Fruit fly (Drosophila melanogaster) whole organism, embryonic: ENCODE data around the gene CG12024.

Source experiments
- Atf3 ChIP-seq: fragments of 200-800 bp; sonication (Bioruptor generic); optimal IDR thresholded peaks from 3 replicates; lab custom pipeline; 2016; ENCODE audit warnings: missing biosample characterization, missing genetic modification characterization
- Atf6 ChIP-seq: fragments of 200-800 bp; sonication (Bioruptor generic); IDR thresholded peaks from 2 replicates; pipeline ENCODE4 v1.3.6; 2022; ENCODE audit warnings: missing biosample characterization, missing genetic modification characterization
- CG10431 ChIP-seq: fragments of 200-800 bp; sonication (Bioruptor generic); optimal IDR thresholded peaks from 3 replicates; lab custom pipeline; 2018; ENCODE audit warnings: missing biosample characterization, mild to moderate bottlenecking, missing genetic modification characterization
- CG11085 ChIP-seq: fragments of 200-800 bp; sonication (Bioruptor generic); IDR thresholded peaks from 2 replicates; pipeline ENCODE4 v1.3.6; 2022; ENCODE audit warnings: missing biosample characterization, missing genetic modification characterization
- CG1233 ChIP-seq: fragments of 200-800 bp; sonication (Bioruptor generic); optimal IDR thresholded peaks from 4 replicates; lab custom pipeline; 2018; ENCODE audit warnings: missing biosample characterization, mild to moderate bottlenecking, missing genetic modification characterization
- CG13894 ChIP-seq: fragments of 200-800 bp; sonication (Bioruptor generic); optimal IDR thresholded peaks from 3 replicates; lab custom pipeline; 2018; ENCODE audit warnings: missing biosample characterization, mild to moderate bottlenecking, missing genetic modification characterization, moderate library complexity
- CG14860 ChIP-seq: fragments of 200-800 bp; sonication (Bioruptor generic); IDR thresholded peaks from 3 replicates; pipeline ENCODE4 v1.3.6; 2022; ENCODE audit warnings: missing biosample characterization, missing genetic modification characterization; ENCODE audit not compliant: partially characterized antibody
- CG16813 ChIP-seq: fragments of 200-800 bp; sonication (Bioruptor generic); IDR thresholded peaks from 3 replicates; pipeline ENCODE4 v1.3.6; 2022; ENCODE audit warnings: missing biosample characterization, missing genetic modification characterization; ENCODE audit not compliant: partially characterized antibody
- CG1792 ChIP-seq: fragments of 200-800 bp; sonication (Bioruptor generic); optimal IDR thresholded peaks from 2 replicates; lab custom pipeline; 2016; ENCODE audit warnings: missing biosample characterization, missing genetic modification characterization
- CG2678 ChIP-seq: fragments of 200-800 bp; sonication (Bioruptor generic); optimal IDR thresholded peaks from 3 replicates; lab custom pipeline; 2019; ENCODE audit warnings: missing biosample characterization, mild to moderate bottlenecking, missing genetic modification characterization, moderate library complexity
- CG2875 ChIP-seq: fragments of 200-800 bp; sonication (Bioruptor generic); optimal IDR thresholded peaks from 2 replicates; lab custom pipeline; 2017; ENCODE audit warnings: missing biosample characterization, mild to moderate bottlenecking, missing genetic modification characterization, missing genetic modification reagents
- CG30403 ChIP-seq: fragments of 200-800 bp; sonication (Bioruptor generic); optimal IDR thresholded peaks from 3 replicates; lab custom pipeline; 2016; ENCODE audit warnings: missing biosample characterization, missing genetic modification characterization
- CG31365 ChIP-seq: fragments of 200-800 bp; sonication (Bioruptor generic); optimal IDR thresholded peaks from 2 replicates; lab custom pipeline; 2018; ENCODE audit warnings: missing biosample characterization, mild to moderate bottlenecking, missing genetic modification characterization
- CG3163 ChIP-seq: fragments of 200-800 bp; sonication (Bioruptor generic); optimal IDR thresholded peaks from 3 replicates; lab custom pipeline; 2016; ENCODE audit warnings: missing biosample characterization, missing genetic modification characterization
- CG3407 ChIP-seq: fragments of 200-800 bp; sonication (Bioruptor generic); optimal IDR thresholded peaks from 2 replicates; lab custom pipeline; 2018; ENCODE audit warnings: missing biosample characterization, mild to moderate bottlenecking, missing genetic modification characterization
- CG34224 ChIP-seq: fragments of 200-800 bp; sonication (Bioruptor generic); IDR thresholded peaks from 3 replicates; pipeline ENCODE4 v1.3.6; 2022; ENCODE audit warnings: missing biosample characterization, missing genetic modification characterization; ENCODE audit not compliant: partially characterized antibody
- CG4424 ChIP-seq: fragments of 200-800 bp; sonication (Bioruptor generic); optimal IDR thresholded peaks from 3 replicates; lab custom pipeline; 2016; ENCODE audit warnings: missing biosample characterization, missing genetic modification characterization
- CG4820 ChIP-seq: fragments of 200-800 bp; sonication (Bioruptor generic); optimal IDR thresholded peaks from 3 replicates; lab custom pipeline; 2016; ENCODE audit warnings: missing biosample characterization, missing genetic modification characterization
- CG6654 ChIP-seq: fragments of 200-800 bp; sonication (Bioruptor generic); optimal IDR thresholded peaks from 2 replicates; lab custom pipeline; 2017; ENCODE audit warnings: missing biosample characterization, mild to moderate bottlenecking, missing genetic modification characterization
- CG8089 ChIP-seq: fragments of 200-800 bp; sonication (Bioruptor generic); optimal IDR thresholded peaks from 3 replicates; lab custom pipeline; 2016; ENCODE audit warnings: missing biosample characterization, missing genetic modification characterization
- CG8388 ChIP-seq: fragments of 200-800 bp; sonication (Bioruptor generic); optimal IDR thresholded peaks from 2 replicates; lab custom pipeline; 2019; ENCODE audit warnings: missing biosample characterization, mild to moderate bottlenecking, missing genetic modification characterization, moderate library complexity
- CG9817 ChIP-seq: fragments of 200-800 bp; sonication (Bioruptor generic); optimal IDR thresholded peaks from 2 replicates; lab custom pipeline; 2018; ENCODE audit warnings: missing biosample characterization, mild to moderate bottlenecking, missing genetic modification characterization, moderate library complexity
- Elba2 ChIP-seq: fragments of 200-800 bp; sonication (Bioruptor generic); optimal IDR thresholded peaks from 3 replicates; lab custom pipeline; 2016; ENCODE audit warnings: missing biosample characterization, missing genetic modification characterization
- Kr ChIP-seq: fragments of 200-800 bp; sonication (Bioruptor generic); optimal IDR thresholded peaks from 2 replicates; lab custom pipeline; 2017; ENCODE audit warnings: missing biosample characterization, mild to moderate bottlenecking, missing genetic modification characterization
- MESR4 ChIP-seq: fragments of 200-800 bp; sonication (Bioruptor generic); optimal IDR thresholded peaks from 2 replicates; lab custom pipeline; 2018; ENCODE audit warnings: missing biosample characterization, mild to moderate bottlenecking, missing genetic modification characterization, moderate library complexity
- NFAT ChIP-seq: fragments of 200-800 bp; sonication (Bioruptor generic); IDR thresholded peaks from 2 replicates; pipeline ENCODE4 v1.3.6; 2022; ENCODE audit warnings: missing biosample characterization, missing genetic modification characterization
- NK7.1 ChIP-seq: fragments of 200-800 bp; sonication (Bioruptor generic); optimal IDR thresholded peaks from 3 replicates; lab custom pipeline; 2016; ENCODE audit warnings: missing biosample characterization, missing genetic modification characterization
- Nf-YB ChIP-seq: fragments of 200-800 bp; sonication (Bioruptor generic); optimal IDR thresholded peaks from 3 replicates; lab custom pipeline; 2019; ENCODE audit warnings: missing biosample characterization, mild to moderate bottlenecking, missing genetic modification characterization, moderate library complexity
- Optix ChIP-seq: fragments of 200-800 bp; sonication (Bioruptor generic); IDR thresholded peaks from 3 replicates; pipeline ENCODE4 v1.3.6; 2022; ENCODE audit warnings: missing biosample characterization, missing genetic modification characterization
- Ptx1 ChIP-seq: fragments of 200-800 bp; sonication (Bioruptor generic); IDR thresholded peaks from 2 replicates; pipeline ENCODE4 v1.3.6; 2022; ENCODE audit warnings: missing biosample characterization, missing genetic modification characterization
- Six4 ChIP-seq: fragments of 200-800 bp; sonication (Bioruptor generic); optimal IDR thresholded peaks from 2 replicates; lab custom pipeline; 2016; ENCODE audit warnings: missing biosample characterization, missing genetic modification characterization
- Xbp1 ChIP-seq: fragments of 200-800 bp; sonication (Bioruptor generic); optimal IDR thresholded peaks from 3 replicates; lab custom pipeline; 2016; ENCODE audit warnings: missing biosample characterization, mild to moderate bottlenecking, missing genetic modification characterization
- ab ChIP-seq: fragments of 200-800 bp; sonication (Bioruptor generic); optimal IDR thresholded peaks from 2 replicates; lab custom pipeline; 2016; ENCODE audit warnings: missing biosample characterization, missing genetic modification characterization
- ap ChIP-seq: fragments of 200-800 bp; sonication (Bioruptor generic); IDR thresholded peaks from 2 replicates; pipeline ENCODE4 v1.3.6; 2022; ENCODE audit warnings: missing biosample characterization, missing genetic modification characterization
- cad ChIP-seq: fragments of >200 bp; optimal IDR thresholded peaks from 2 replicates; lab custom pipeline; 2017; ENCODE audit warnings: missing biosample characterization, missing genetic modification characterization
- croc ChIP-seq: fragments of 200-800 bp; sonication (Bioruptor generic); conservative IDR thresholded peaks from 3 replicates; pipeline ENCODE4 v1.3.6; 2022; ENCODE audit warnings: missing biosample characterization, missing genetic modification characterization
- dmrt99B ChIP-seq: fragments of 200-800 bp; sonication (Bioruptor generic); optimal IDR thresholded peaks from 2 replicates; lab custom pipeline; 2018; ENCODE audit warnings: missing biosample characterization, mild to moderate bottlenecking, missing genetic modification characterization, moderate library complexity
- grau ChIP-seq: fragments of 200-800 bp; optimal IDR thresholded peaks from 3 replicates; lab custom pipeline; 2019; ENCODE audit warnings: missing biosample characterization, mild to moderate bottlenecking, missing genetic modification characterization, moderate library complexity
- hbn ChIP-seq: fragments of 200-800 bp; sonication (Bioruptor generic); IDR thresholded peaks from 2 replicates; pipeline ENCODE4 v1.3.6; 2022; ENCODE audit warnings: missing biosample characterization, missing genetic modification characterization; ENCODE audit not compliant: partially characterized antibody
- insv ChIP-seq, 2 experiments: fragments of 200-800 bp; sonication (Bioruptor generic); optimal IDR thresholded peaks; 3 replicates each; lab custom pipeline; 2016 to 2018; ENCODE audit warnings: missing biosample characterization in 2 of 2, missing genetic modification characterization in 2 of 2
- lola ChIP-seq, 3 experiments: fragments of >200 bp in 2 of 3; fragments of 200-800 bp in 1 of 3; sonication (Bioruptor generic) in 1 of 3; optimal IDR thresholded peaks; 2 replicates each; lab custom pipeline; 2017 to 2019; ENCODE audit warnings: missing biosample characterization in 3 of 3, missing genetic modification characterization in 3 of 3, mild to moderate bottlenecking in 1 of 3, moderate library complexity in 1 of 3
- mam ChIP-seq: fragments of 200-800 bp; sonication (Bioruptor generic); optimal IDR thresholded peaks from 3 replicates; lab custom pipeline; 2016; ENCODE audit warnings: missing biosample characterization, missing genetic modification characterization
- pnt ChIP-seq: fragments of 200-800 bp; sonication (Bioruptor generic); optimal IDR thresholded peaks from 3 replicates; lab custom pipeline; 2016; ENCODE audit warnings: missing biosample characterization, missing genetic modification characterization
- ranshi ChIP-seq: fragments of 200-800 bp; sonication (Bioruptor generic); IDR thresholded peaks from 2 replicates; pipeline ENCODE4 v1.3.6; 2022; ENCODE audit warnings: missing biosample characterization, missing genetic modification characterization
- rib ChIP-seq: fragments of 200-800 bp; sonication (Bioruptor generic); IDR thresholded peaks from 2 replicates; pipeline ENCODE4 v1.3.6; 2022; ENCODE audit warnings: missing biosample characterization, missing genetic modification characterization
- row ChIP-seq: fragments of 200-800 bp; sonication (Bioruptor generic); IDR thresholded peaks from 3 replicates; pipeline ENCODE4 v1.3.6; 2022; ENCODE audit warnings: missing biosample characterization, missing genetic modification characterization
- run ChIP-seq: fragments of 200-800 bp; sonication (Bioruptor generic); optimal IDR thresholded peaks from 3 replicates; lab custom pipeline; 2018; ENCODE audit warnings: missing biosample characterization, mild to moderate bottlenecking, missing genetic modification characterization
- salm ChIP-seq: fragments of 200-800 bp; sonication (Bioruptor generic); optimal IDR thresholded peaks from 2 replicates; lab custom pipeline; 2018; ENCODE audit warnings: missing biosample characterization, mild to moderate bottlenecking, missing genetic modification characterization
- sens ChIP-seq: fragments of 200-800 bp; sonication (Bioruptor generic); peaks from one replicate; lab custom pipeline; 2016; ENCODE audit warnings: missing biosample characterization, missing genetic modification characterization
- sqz ChIP-seq: fragments of 200-800 bp; sonication (Bioruptor generic); optimal IDR thresholded peaks from 3 replicates; lab custom pipeline; 2018; ENCODE audit warnings: missing biosample characterization, mild to moderate bottlenecking, missing genetic modification characterization
- stc ChIP-seq: fragments of 200-800 bp; sonication (Bioruptor generic); IDR thresholded peaks from 2 replicates; pipeline ENCODE4 v1.3.6; 2022; ENCODE audit warnings: missing biosample characterization, missing genetic modification characterization
- trem ChIP-seq: fragments of 200-800 bp; optimal IDR thresholded peaks from 3 replicates; lab custom pipeline; 2019; ENCODE audit warnings: missing biosample characterization, mild to moderate bottlenecking, missing genetic modification characterization, moderate library complexity

CG12024 gene

DNA sequence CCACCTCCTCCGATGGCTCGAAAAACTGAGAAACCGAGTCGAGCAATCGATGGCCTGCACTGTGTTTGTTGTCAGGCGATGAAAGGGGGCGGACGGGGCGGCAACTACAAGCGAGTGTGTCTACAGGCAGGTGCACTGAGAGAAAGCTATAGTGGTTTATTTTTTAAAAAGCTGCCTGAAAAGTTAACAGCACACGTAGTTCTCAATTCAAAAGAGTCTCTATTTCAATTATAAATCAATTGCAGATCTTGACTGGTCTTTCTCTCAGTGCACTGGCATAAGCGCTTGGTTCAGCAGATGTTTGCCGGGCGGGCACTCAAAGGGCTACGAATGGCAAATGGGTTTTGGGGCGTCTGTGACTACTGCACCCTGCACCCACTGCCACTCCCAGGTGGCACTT is 23.7 kb downstream of the CG12024 start (continued):
- TF ChIP-seq Xbp1 (GFP tag; lab: Kevin White, UChicago) (no peak), hbn (no peak), MESR4 (GFP tag; lab: Kevin White, UChicago) (no peak), croc (0 out of 3 replicates have a peak, but pooled peaks have one; percentile 14), ranshi (GFP tag; lab: Robert Waterston, UW) (peak; percentile 72), Atf6 (GFP tag; lab: Robert Waterston, UW) (0 out of 2 replicates have a peak, but pooled peaks have one; percentile 46), trem (tag; lab: Kevin White, UChicago) (no peak), CG1792 (no peak), NFAT (no peak), lola (GFP tag; optimal IDR thresholded peaks at IDR 0.05; lab: Kevin White, UChicago) (no peak), Kr (GFP tag; lab: Kevin White, UChicago) (no peak), run (tag; lab: Kevin White, UChicago) (no peak), rib (GFP tag; lab: Robert Waterston, UW) (no peak), Optix (no peak), Ptx1 (GFP tag; lab: Robert Waterston, UW) (peak; percentile 62), insv (GFP tag; optimal IDR thresholded peaks at IDR 0.05; lab: Kevin White, UChicago) (no peak), salm (tag; lab: Kevin White, UChicago) (no peak), CG34224 (GFP tag; lab: Robert Waterston, UW) (no peak), CG3407 (GFP tag; lab: Kevin White, UChicago) (no peak), CG2678 (tag; lab: Kevin White, UChicago) (peak; percentile 16), CG1233 (GFP tag; lab: Kevin White, UChicago) (no peak), CG14860 (GFP tag; lab: Robert Waterston, UW) (no peak), CG6654 (GFP tag; lab: Kevin White, UChicago) (no peak), sqz (no peak), Atf3 (GFP tag; lab: Kevin White, UChicago) (no peak), grau (peak; percentile 4), CG30403 (GFP tag; lab: Kevin White, UChicago) (no peak), CG8089 (GFP tag; lab: Kevin White, UChicago) (no peak), CG31365 (tag; lab: Kevin White, UChicago) (no peak), CG8388 (GFP tag; lab: Kevin White, UChicago) (no peak), Elba2 (GFP tag; lab: Kevin White, UChicago) (no peak), CG10431 (GFP tag; lab: Kevin White, UChicago) (no peak), mam (no peak), Six4 (GFP tag; lab: Kevin White, UChicago) (no peak), ap (GFP tag; lab: Robert Waterston, UW) (no peak), ab (GFP tag; lab: Kevin White, UChicago) (no peak), CG16813 (no peak), Nf-YB (no peak), CG11085 (GFP tag; lab: Robert Waterston, UW) (no peak), CG13894 (tag; lab: Kevin White, UChicago) (no peak), pnt (peak; percentile 6), CG9817 (no peak), cad (GFP tag; lab: Kevin White, UChicago) (no peak), NK7.1 (no peak), stc (GFP tag; lab: Robert Waterston, UW) (peak; percentile 53), CG4820 (GFP tag; lab: Kevin White, UChicago) (peak; percentile 25), CG4424 (no peak), CG2875 (GFP tag; lab: Kevin White, UChicago) (no peak), row (GFP tag; lab: Robert Waterston, UW) (peak; percentile 60), sens (GFP tag; lab: Kevin White, UChicago) (no peak), dmrt99B (tag; lab: Kevin White, UChicago) (peak; percentile 25), CG3163 (GFP tag; lab: Kevin White, UChicago) (no peak)
